Fruit fly (Drosophila melanogaster) S2 (cell line): ENCODE data around the gene CG4424.
A peak's percentile ranks its signal among the peaks of the same experiment; 100 is the strongest.

Source experiments
- CG8478 ChIP-seq: fragments of >200 bp; optimal IDR thresholded peaks from 2 replicates; lab custom pipeline; 2018
- CTCF ChIP-seq, 2 experiments: fragments of >200 bp; optimal IDR thresholded peaks; 2 replicates each; lab custom pipeline; 2018

CG4424 gene

DNA sequence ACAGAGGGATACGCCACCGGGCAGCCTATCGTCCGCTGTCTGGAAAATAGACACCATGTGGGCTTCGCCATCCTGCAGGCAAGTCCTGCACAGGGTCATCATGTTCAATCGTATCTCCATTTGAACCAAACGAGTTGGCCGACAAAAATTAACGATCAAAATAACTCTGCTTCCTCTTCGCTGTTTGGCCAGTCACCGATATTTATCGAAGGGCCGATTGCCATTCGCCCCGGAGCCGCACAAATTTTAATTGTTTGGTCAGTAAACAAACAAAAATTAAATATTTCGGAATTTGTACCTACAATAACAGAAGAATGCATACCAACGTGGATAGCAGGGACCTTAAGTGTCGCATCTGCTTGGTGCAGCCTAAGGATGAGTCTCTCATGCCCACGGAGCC lies at the start of gene CG4424, which contains the start of gene CG4854:
Gene CG4424 (minus strand): TSS at position 200 of the 400 bp plus-strand sequence.
Gene CG4854 (plus strand): TSS at position 218 of the 400 bp plus-strand sequence.
- TF ChIP-seq CTCF (optimal IDR thresholded peaks at IDR 0.05; lab: Kevin White, UChicago) (no peak), CG8478 (lab: Kevin White, UChicago) (no peak)

DNA sequence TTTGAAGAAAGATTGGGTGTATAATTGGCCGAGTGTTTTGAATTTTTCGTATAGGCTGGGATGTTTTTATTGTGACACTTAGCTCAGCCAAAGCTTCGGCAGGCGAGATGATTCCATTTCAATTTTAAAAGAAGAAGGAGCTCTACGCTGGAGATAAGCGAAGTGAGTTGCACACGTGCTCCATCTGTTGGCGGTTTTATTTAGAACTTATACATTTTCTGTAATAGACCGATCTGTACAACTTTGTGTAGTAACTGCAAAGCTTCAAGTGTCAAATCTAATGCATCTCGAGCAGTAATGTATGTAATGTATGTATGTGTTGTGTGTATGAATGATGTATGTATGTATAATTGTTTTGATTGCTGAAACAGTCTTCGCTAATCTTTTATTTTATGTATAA lies 38.6 kb upstream of the CG4424 start:
- TF ChIP-seq CG8478 (lab: Kevin White, UChicago) (no peak), CTCF (optimal IDR thresholded peaks at IDR 0.05; lab: Kevin White, UChicago) (peak; percentile 56)

DNA sequence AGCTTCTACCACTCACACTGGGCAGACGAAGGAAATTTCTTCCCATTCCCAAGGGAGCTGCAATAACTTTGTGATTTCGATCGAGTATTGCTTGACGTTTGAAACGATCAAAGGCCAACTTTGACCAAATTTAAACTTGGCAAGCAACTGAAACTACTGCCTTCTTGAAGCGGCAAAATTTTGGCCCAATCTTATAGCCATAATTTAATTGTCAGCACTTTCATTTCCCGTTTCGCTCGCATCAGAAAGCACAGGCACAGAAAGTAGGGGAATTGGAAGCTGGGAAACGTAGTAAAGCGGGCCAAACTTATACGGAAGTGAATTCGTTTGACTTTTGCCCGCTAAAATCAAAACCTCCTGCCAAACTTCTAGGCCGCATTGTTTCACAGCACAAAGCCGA lies 31.8 kb upstream of the CG4424 start, which contains the start of gene CG4390:
Gene CG4390 (minus strand): TSS at position 101 of the 400 bp plus-strand sequence.
- TF ChIP-seq CG8478 (lab: Kevin White, UChicago), result no peak
- TF ChIP-seq CTCF (optimal IDR thresholded peaks at IDR 0.05; lab: Kevin White, UChicago), result no peak

DNA sequence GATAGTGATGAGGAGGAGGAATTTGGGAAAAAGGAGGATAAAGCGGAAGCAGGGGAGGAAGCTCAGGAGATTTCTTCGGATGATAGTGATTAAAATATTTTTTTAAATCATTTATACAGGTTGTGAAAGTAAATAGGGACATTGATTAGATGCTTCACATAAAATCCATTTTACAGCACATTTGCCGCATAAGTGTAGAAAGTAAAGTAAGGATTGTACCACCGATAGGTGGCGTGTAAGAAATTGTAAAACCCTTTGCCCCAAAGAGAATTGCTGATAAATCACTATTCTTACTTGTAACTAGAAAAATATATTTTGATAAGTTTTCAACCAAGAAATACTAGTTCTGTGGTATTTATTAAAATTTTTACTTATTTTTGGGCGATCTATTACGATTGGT lies 31.1 kb upstream of the CG4424 start:
- TF ChIP-seq CTCF (optimal IDR thresholded peaks at IDR 0.05; lab: Kevin White, UChicago) (peak; percentile 76 to 88), CG8478 (lab: Kevin White, UChicago) (no peak)

DNA sequence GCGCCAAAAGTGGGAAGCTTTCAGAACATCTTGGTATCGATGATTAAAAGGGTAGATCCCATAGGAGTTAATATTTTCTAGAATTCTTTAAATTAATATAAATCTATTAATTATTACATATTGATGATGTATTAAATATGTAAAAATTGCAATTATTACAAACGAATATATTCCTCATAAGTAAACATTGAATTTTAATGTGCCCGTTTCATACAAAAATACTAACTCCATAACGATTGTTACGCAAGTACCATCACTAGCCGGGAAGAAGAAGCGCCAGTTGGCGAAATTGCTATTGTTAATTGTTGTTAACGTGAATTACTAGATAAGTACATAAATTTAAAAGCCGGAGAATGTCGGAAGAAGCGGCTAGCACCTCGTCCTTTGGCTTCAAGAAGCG lies 29.7 kb upstream of the CG4424 start, which contains the start of gene mdlc:
Gene mdlc (plus strand): TSS at position 248 of the 400 bp plus-strand sequence.
- TF ChIP-seq CTCF (optimal IDR thresholded peaks at IDR 0.05; lab: Kevin White, UChicago) (peak in 1 of 2 experiments; percentile 14), CG8478 (lab: Kevin White, UChicago) (no peak)

DNA sequence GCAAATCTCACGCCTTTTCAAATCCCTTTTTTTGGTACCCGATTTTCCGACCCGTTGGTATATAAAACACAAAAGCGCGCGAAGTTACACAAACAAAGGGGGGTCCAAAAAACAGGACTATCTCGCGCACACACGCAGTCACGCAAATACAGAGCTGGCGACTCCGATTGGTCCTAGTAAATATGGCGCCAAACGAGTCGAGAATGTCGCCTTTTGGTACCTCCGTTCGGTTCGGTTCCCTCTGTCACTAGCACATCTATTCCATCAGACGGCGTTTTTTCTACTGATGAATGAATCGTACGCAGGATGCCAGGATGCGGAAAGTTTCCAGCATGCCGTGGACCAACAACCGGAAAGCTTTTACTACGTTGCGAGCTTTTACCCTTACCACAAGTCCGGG lies 28.0 kb upstream of the CG4424 start, which contains the start of gene CG17193:
Gene CG17193 (minus strand): TSS at position 289 of the 400 bp plus-strand sequence.
- no peak for TF ChIP-seq CTCF (optimal IDR thresholded peaks at IDR 0.05; lab: Kevin White, UChicago)
- TF ChIP-seq CG8478 (lab: Kevin White, UChicago), result no peak

DNA sequence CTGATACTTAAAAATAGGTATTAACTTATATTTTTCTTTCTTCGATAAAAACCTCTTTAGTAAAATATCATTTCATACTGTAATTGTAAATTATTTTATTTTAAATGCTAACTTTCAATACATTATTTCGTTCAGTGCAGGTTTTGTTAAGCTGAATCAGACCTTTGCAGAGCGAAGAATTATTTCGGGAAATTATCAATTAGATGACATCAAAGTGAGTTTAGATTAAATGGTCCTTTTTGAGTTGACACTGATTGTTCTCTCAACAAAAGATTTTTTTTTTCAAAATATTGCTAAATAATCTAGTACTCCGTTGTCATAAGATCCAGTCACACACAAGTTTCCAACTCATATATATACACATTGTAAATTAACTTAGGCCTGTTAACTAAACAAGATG lies 14.6 kb upstream of the CG4424 start, which contains the start of the genes CG33934 and Indy-2:
Gene CG33934 (plus strand): TSS at position 301 of the 400 bp plus-strand sequence.
Gene Indy-2 (plus strand): TSS at position 301 of the 400 bp plus-strand sequence.
- TF ChIP-seq CTCF (optimal IDR thresholded peaks at IDR 0.05; lab: Kevin White, UChicago), result no peak
- TF ChIP-seq CG8478 (lab: Kevin White, UChicago), result no peak

DNA sequence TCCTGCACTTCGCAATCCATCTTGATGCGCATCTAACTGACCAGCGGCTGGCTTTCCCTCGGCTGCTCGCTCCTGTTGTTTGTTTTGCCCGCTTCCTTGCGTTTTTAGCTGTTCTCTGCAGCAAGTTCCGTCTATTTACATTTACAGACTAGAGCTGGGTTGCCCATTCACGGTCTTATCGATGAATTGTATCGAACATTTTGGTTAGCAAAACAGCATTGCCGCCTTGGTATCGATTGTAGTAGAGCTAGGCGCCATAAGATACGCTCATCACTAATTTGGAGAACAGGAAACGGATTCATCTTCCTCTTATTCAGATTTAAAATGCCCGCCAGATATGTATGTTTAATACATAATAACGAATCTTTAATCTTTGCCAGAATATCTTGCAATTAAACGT lies 8.0 kb upstream of the CG4424 start, which contains the start of gene Regnase-1:
Gene Regnase-1 (minus strand): TSS at position 170 of the 400 bp plus-strand sequence.
- TF ChIP-seq CG8478 (lab: Kevin White, UChicago) (no peak), CTCF (optimal IDR thresholded peaks at IDR 0.05; lab: Kevin White, UChicago) (no peak)

DNA sequence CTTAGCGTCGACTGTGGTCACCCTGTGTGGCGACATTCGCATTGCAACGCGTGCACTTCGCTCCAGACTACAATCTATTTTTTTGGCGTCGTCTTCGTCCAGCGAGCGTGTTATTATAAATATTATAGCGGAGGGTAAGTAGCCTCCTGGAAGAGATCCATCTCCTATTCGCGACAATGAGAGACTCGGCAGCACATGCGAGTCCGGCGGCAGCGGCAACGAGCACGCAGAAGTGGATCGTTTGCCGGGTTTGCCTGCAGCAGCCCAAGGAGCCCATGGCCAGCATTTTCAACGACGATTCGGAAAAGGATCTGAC lies 3.9 kb upstream of the CG4424 start, which contains the start of gene idc:
Gene idc (plus strand): TSS at position 60 of the 316 bp plus-strand sequence.
- TF ChIP-seq CTCF (optimal IDR thresholded peaks at IDR 0.05; lab: Kevin White, UChicago), result no peak
- TF ChIP-seq CG8478 (lab: Kevin White, UChicago), result no peak

DNA sequence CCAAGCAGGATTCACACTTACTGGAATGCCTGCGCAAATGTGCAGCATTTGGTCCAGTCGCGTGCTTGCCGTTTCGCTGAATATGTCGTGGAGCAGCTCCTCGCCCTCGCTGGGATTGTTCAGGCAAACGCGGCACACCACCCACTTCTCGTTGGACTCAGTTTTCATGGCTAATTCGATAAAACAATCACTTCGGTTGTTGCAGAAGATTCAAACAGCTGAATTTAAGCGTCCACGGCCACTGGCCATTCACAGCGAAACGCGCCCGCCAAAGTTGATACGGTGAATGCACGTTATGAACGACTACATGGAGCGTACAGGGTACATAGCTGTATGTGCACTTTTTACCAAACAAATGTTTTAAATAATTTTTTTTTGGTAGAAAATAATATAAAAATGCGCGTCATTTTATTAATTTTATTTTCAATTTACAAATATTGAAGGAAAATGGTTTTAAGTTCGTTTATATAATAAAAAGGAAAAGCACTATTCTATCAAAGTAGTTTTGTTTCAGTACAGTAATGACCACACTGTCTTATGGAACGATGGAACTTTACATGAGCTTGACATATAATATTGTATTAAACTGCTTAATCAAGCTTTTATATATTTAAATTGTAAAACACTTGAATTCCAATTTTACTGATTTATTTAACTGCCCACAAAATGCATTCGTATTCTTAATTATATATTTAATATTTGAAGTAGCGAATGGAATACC lies 3.4 kb upstream of the CG4424 start, which contains the start of gene trem:
Gene trem (minus strand): TSS at position 267 of the 721 bp plus-strand sequence.
- TF ChIP-seq CG8478 (lab: Kevin White, UChicago) (no peak), CTCF (optimal IDR thresholded peaks at IDR 0.05; lab: Kevin White, UChicago) (no peak)

DNA sequence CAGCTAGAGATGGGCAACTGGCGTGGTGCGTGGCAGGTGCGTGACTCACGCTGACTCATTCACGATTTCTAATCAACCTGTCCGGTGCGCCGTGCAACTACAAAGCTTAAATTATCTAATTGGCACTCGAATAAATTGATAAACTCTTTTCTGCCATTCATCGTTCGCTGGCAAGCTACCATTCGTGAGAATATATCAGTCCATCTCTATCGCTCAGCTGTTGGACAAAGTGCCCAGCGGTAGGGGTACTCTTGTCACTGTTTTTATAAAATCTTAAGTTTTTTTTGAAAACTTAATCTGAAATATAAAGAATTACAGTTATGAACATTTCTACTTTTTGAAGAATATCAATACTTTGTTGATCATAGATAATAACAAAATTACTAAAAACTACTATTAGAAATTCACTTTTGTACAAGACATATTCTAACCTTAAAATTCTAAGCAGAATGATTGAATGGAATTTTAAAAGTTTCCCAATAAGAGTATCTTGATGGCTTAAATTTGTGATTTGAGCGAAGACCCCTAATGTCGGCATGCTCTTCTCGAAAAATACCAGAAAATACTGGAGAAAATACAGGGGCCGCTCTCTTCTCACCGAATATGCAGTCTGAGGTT lies 6.6 kb downstream of the CG4424 start, which contains the start of the genes PIG-L and psidin:
Gene PIG-L (minus strand): TSS at position 187 of the 618 bp plus-strand sequence.
Gene psidin (plus strand): TSS at position 553 of the 618 bp plus-strand sequence.
- TF ChIP-seq CG8478 (lab: Kevin White, UChicago), result no peak
- no peak for TF ChIP-seq CTCF (optimal IDR thresholded peaks at IDR 0.05; lab: Kevin White, UChicago)

DNA sequence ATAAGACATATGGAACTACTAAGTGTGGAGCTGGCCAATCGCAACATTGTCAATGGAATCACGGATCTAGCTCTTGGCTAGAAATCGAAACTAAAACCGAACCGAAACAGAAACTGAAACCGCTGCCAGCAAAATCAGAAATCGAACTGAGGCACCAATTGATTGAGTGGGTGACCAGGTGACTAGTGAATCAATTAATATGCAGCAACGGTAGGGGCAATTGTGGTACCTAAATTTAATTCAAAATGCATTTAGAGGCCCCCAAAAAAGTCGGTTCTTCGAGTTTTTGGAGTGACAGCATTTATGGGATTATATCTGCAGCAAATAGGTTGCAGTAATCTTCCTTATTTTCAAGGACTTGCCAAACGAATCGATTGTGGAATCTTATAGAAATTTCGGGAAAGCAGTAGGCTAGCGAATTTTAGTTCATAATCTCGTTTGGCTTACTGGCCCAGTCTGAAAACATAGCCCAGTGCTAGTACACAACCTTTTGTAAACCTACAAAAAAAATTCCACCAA lies 14.4 kb downstream of the CG4424 start, which contains the start of the genes CG17190 and CG4836:
Gene CG17190 (minus strand): TSS at position 101 of the 519 bp plus-strand sequence.
Gene CG4836 (plus strand): TSS at position 469 of the 519 bp plus-strand sequence.
- TF ChIP-seq CTCF (optimal IDR thresholded peaks at IDR 0.05; lab: Kevin White, UChicago) (no peak), CG8478 (lab: Kevin White, UChicago) (no peak)

DNA sequence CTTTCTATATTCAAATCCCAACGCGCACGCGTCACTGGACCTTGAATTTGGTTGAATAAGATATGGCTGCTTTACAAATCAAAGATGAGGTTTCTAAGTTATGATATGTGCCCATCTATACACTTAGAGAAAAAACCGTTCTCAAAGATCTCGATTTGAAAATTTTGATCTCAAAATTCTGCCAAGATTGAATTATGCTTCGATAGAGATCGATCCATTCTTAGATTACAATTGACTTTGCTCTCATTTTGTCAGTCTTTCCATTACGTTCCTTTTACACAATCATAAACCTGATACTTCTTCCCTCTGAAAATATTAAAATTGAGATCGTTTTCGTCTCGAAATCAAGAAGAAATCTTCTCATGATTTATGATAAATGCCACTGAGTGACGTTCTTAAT lies 15.2 kb downstream of the CG4424 start:
- TF ChIP-seq CTCF (optimal IDR thresholded peaks at IDR 0.05; lab: Kevin White, UChicago) (no peak), CG8478 (lab: Kevin White, UChicago) (no peak)

DNA sequence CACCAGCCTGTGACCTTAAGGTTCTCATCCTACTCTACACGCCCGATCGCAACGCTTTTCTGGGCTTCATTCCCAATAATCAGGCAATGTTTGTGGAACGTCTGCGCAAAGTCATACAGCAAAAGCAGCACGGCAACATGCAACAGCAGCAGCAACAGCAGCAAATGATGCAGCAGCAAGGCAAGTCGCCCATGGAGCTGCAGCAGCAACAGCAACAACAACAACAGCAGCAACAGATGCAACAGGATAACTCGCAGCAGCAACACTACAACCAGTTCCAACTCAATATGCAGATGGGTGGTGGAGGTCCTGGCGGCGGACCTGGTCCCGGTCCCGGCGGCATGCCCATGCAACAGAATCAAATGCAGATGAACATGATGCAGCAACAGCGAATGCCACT lies 16.9 kb downstream of the CG4424 start:
- no peak for TF ChIP-seq CG8478 (lab: Kevin White, UChicago)
- TF ChIP-seq CTCF (optimal IDR thresholded peaks at IDR 0.05; lab: Kevin White, UChicago), result no peak
